Worm (Caenorhabditis elegans) whole organism, mixed stage, embryonic: Measurements from ENCODE around the gene B0024.3.

Experiments used
- bed-3 ChIP-seq: fragments of 200-800 bp; sonication (Bioruptor generic); optimal IDR thresholded peaks from 3 replicates; lab custom pipeline; 2018; ENCODE audit warnings: mild to moderate bottlenecking, missing genetic modification characterization, moderate library complexity, missing compliant biosample characterization
- blmp-1 ChIP-seq: fragments of 150-350 bp; optimal IDR thresholded peaks from 2 replicates; lab custom pipeline; 2014; ENCODE audit warnings: missing biosample characterization, missing genetic modification characterization
- ces-1 ChIP-seq: fragments of 150-350 bp; optimal IDR thresholded peaks from 2 replicates; lab custom pipeline; 2014; ENCODE audit warnings: missing biosample characterization, missing genetic modification reagents, missing genetic modification characterization
- lin-13 ChIP-seq: fragments of 150-350 bp; optimal IDR thresholded peaks from 2 replicates; lab custom pipeline; 2014; ENCODE audit warnings: missing biosample characterization, missing genetic modification characterization
- mab-5 ChIP-seq: fragments of 150-350 bp; optimal IDR thresholded peaks from 2 replicates; lab custom pipeline; 2014; ENCODE audit warnings: missing biosample characterization, missing genetic modification characterization
- pha-4 ChIP-seq: fragments of 150-350 bp; optimal IDR thresholded peaks from 2 replicates; lab custom pipeline; 2018; ENCODE audit warnings: missing biosample characterization, missing genetic modification reagents, missing genetic modification characterization
- snpc-4 ChIP-seq: fragments of 150-350 bp; optimal IDR thresholded peaks from 2 replicates; lab custom pipeline; 2014; ENCODE audit warnings: missing biosample characterization, missing genetic modification characterization
- unc-120 ChIP-seq: sonication (generic microtip); optimal IDR thresholded peaks from 2 replicates; lab custom pipeline; 2017; ENCODE audit warnings: missing genetic modification characterization, missing compliant biosample characterization; ENCODE audit not compliant: poor library complexity, severe bottlenecking
- unc-62 ChIP-seq: fragments of 150-350 bp; optimal IDR thresholded peaks from 2 replicates; lab custom pipeline; 2014; ENCODE audit warnings: missing biosample characterization, missing genetic modification reagents, missing genetic modification characterization
- ztf-11 ChIP-seq: fragments of 150-350 bp; optimal IDR thresholded peaks from 2 replicates; lab custom pipeline; 2014; ENCODE audit warnings: missing biosample characterization, missing genetic modification characterization

DNA sequence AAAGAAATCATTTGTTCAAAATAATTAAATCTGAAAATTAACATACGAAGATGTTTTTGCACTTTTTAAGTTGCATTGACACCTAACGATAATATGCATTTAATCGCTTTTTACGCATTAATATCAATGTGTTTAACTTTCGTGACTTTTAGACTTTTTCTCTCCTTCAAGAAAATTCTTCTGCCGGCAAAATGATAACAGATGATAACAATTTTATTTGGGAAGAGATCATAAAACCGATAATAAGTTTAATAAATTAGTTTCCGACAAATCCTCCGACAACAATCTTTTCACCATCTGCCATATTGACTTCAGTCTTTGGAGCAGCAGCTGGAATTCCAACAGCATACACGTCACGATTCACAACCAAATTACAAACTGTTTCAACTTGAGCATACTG lies 7.2 kb upstream of the B0024.3 start:
- TF ChIP-seq blmp-1 (tag; lab: Kevin White, UChicago) = no peak
- TF ChIP-seq pha-4 (tag; lab: Kevin White, UChicago) = no peak
- no peak for TF ChIP-seq unc-120 (tag; lab: Kevin White, UChicago)
- TF ChIP-seq snpc-4 (tag; lab: Kevin White, UChicago) = no peak
- TF ChIP-seq ces-1 (GFP tag; lab: Kevin White, UChicago) = no peak
- no peak for TF ChIP-seq mab-5 (tag; lab: Kevin White, UChicago)
- no peak for TF ChIP-seq unc-62 (GFP tag; lab: Kevin White, UChicago)
- TF ChIP-seq lin-13 = no peak
- no peak for TF ChIP-seq ztf-11
- no peak for TF ChIP-seq bed-3
